Worm (Caenorhabditis elegans): ENCODE data around the gene Y54G9A.9.

Y54G9A.9 gene

DNA sequence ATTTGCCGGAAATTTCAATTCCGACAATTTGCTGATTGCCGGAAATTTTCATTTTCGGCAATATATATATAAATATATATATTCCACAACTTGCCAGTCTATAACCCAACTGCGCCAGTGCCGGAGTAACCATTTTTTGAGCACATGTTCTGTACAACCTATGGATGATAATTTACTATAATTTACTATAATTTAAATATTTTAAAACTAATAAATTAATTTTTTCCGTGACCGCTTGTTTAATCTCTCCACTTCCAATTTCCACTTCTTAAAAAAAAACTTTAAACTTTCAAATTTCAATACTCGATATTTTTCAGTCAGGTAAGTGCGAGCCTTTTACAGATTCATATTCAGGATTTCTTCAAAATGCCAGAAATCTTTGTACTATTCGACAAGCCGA lies 36.4 kb downstream of the Y54G9A.9 start, which contains the start of gene arrd-12:
Gene arrd-12 (plus strand): TSS at position 301 of the 400 bp plus-strand sequence.
- TF ChIP-seq tbx-2 (tag; optimal IDR thresholded peaks at IDR 0.05) (no peak), che-1 (tag; optimal IDR thresholded peaks at IDR 0.05) (no peak), hlh-30 (tag; optimal IDR thresholded peaks at IDR 0.05; ENCODE audit: insufficient read depth) (no peak), pros-1 (tag; optimal IDR thresholded peaks at IDR 0.05) (no peak), pha-2 (tag; optimal IDR thresholded peaks at IDR 0.05) (no peak), eyg-1 (tag; optimal IDR thresholded peaks at IDR 0.05) (no peak), fkh-6 (tag; optimal IDR thresholded peaks at IDR 0.05) (no peak), ceh-9 (tag; optimal IDR thresholded peaks at IDR 0.05) (no peak), T23F11.4 (GFP tag; optimal IDR thresholded peaks at IDR 0.05) (no peak), npax-4 (tag; optimal IDR thresholded peaks at IDR 0.05) (no peak), elt-2 (tag; optimal IDR thresholded peaks at IDR 0.05) (no peak), nhr-232 (tag; optimal IDR thresholded peaks at IDR 0.05) (no peak), zip-5 (tag; optimal IDR thresholded peaks at IDR 0.05) (no peak), mec-3 (tag; optimal IDR thresholded peaks at IDR 0.05; ENCODE audit: borderline replicate concordance) (no peak), dve-1 (tag; optimal IDR thresholded peaks at IDR 0.05) (no peak), hlh-15 (tag; optimal IDR thresholded peaks at IDR 0.05) (no peak), hlh-6 (tag; optimal IDR thresholded peaks at IDR 0.05) (no peak), pat-9 (tag; optimal IDR thresholded peaks at IDR 0.05) (no peak)

DNA sequence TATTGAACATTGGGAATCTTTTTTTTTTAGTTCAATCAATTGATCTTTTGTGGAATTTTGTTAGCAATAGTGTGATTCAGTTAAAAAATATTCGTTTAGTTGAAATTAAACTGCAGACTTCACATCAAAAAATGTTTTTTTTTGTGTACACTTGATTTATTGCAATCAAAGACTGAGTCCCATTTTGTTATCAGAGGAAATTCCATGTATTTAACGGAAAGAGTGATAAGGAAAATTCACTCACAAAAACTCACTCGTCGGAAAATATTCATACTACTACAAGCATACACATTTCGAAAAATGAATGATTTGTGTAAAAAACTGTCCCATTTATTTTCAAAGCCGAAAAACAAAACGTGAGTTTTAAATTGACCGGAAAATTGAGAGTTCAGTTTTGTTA lies 41.8 kb downstream of the Y54G9A.9 start, which contains the start of gene C01B9.1:
Gene C01B9.1 (plus strand): TSS at position 241 of the 400 bp plus-strand sequence.
- TF ChIP-seq elt-2 (tag; optimal IDR thresholded peaks at IDR 0.05) (peak; percentile 44), tbx-2 (tag; optimal IDR thresholded peaks at IDR 0.05) (no peak), ceh-6 (GFP tag; optimal IDR thresholded peaks at IDR 0.05) (no peak), pros-1 (tag; optimal IDR thresholded peaks at IDR 0.05) (no peak), fax-1 (tag; optimal IDR thresholded peaks at IDR 0.05) (no peak)

DNA sequence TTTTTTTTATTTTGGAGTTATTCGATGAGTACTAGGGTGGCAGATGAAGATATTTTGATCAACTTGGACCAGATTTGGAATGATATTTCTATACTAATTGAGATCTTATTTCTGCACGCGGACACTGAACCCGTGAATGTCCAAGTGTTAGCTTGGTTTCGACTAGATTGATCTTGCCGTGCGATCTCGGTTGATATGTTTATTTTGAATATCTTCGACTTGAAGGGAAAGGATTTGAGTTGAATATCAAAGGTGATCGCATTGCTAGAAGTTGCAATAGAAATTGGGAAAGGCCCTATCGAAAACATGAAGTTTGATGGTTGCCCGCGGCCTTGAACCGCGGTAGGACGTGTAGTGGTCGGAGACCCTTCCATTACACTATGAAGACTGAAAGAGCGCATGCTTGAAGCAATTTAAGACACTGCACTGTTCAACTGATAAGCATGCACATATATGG lies 51.3 kb downstream of the Y54G9A.9 start:
- TF ChIP-seq rnt-1 (tag; optimal IDR thresholded peaks at IDR 0.05) (no peak), dve-1 (tag; optimal IDR thresholded peaks at IDR 0.05) (peak; percentile 87)

Measured in whole organism, late embryonic.